Worm (Caenorhabditis elegans) whole organism, mixed stage, embryonic: ENCODE results near the gene srt-11.
A peak's percentile ranks its signal among the peaks of the same experiment; 100 is the strongest.

Experiments used
- bed-3 ChIP-seq: fragments of 200-800 bp; sonication (Bioruptor generic); optimal IDR thresholded peaks from 3 replicates; lab custom pipeline; 2018; ENCODE audit warnings: mild to moderate bottlenecking, missing genetic modification characterization, moderate library complexity, missing compliant biosample characterization
- ceh-39 ChIP-seq: fragments of 150-350 bp; optimal IDR thresholded peaks from 2 replicates; lab custom pipeline; 2014; ENCODE audit warnings: missing biosample characterization, missing genetic modification characterization
- ces-1 ChIP-seq: fragments of 150-350 bp; optimal IDR thresholded peaks from 2 replicates; lab custom pipeline; 2014; ENCODE audit warnings: missing biosample characterization, missing genetic modification reagents, missing genetic modification characterization
- ham-2 ChIP-seq: fragments of 200-800 bp; sonication (Bioruptor generic); optimal IDR thresholded peaks from 2 replicates; lab custom pipeline; 2018; ENCODE audit warnings: mild to moderate bottlenecking, missing genetic modification characterization, missing compliant biosample characterization
- hlh-1 ChIP-seq: fragments of 150-350 bp; optimal IDR thresholded peaks from 2 replicates; lab custom pipeline; 2014; ENCODE audit warnings: missing biosample characterization, missing genetic modification reagents, missing genetic modification characterization
- lin-32 ChIP-seq: fragments of 200-800 bp; sonication (Bioruptor generic); optimal IDR thresholded peaks from 2 replicates; lab custom pipeline; 2018; ENCODE audit warnings: mild to moderate bottlenecking, missing genetic modification characterization, missing compliant biosample characterization
- mep-1 ChIP-seq: fragments of 150-350 bp; optimal IDR thresholded peaks from 2 replicates; lab custom pipeline; 2017; ENCODE audit warnings: missing biosample characterization, missing genetic modification reagents, missing genetic modification characterization, inconsistent platforms
- nhr-237 ChIP-seq: fragments of 150-350 bp; optimal IDR thresholded peaks from 2 replicates; lab custom pipeline; 2014; ENCODE audit warnings: missing biosample characterization, missing genetic modification characterization
- pha-4 ChIP-seq: fragments of 150-350 bp; optimal IDR thresholded peaks from 2 replicates; lab custom pipeline; 2018; ENCODE audit warnings: missing biosample characterization, missing genetic modification reagents, missing genetic modification characterization
- sptf-1 ChIP-seq: sonication (generic microtip); optimal IDR thresholded peaks from 2 replicates; lab custom pipeline; 2017; ENCODE audit warnings: mild to moderate bottlenecking, missing genetic modification characterization, moderate library complexity, missing compliant biosample characterization
- tbx-8 ChIP-seq: fragments of 200-800 bp; sonication (Bioruptor generic); optimal IDR thresholded peaks from 2 replicates; lab custom pipeline; 2018; ENCODE audit warnings: mild to moderate bottlenecking, missing genetic modification characterization, moderate library complexity, missing compliant biosample characterization
- unc-62 ChIP-seq: fragments of 150-350 bp; optimal IDR thresholded peaks from 2 replicates; lab custom pipeline; 2014; ENCODE audit warnings: missing biosample characterization, missing genetic modification reagents, missing genetic modification characterization
- ztf-11 ChIP-seq: fragments of 150-350 bp; optimal IDR thresholded peaks from 2 replicates; lab custom pipeline; 2014; ENCODE audit warnings: missing biosample characterization, missing genetic modification characterization

srt-11 gene

ce11 chrII:14856922-14857321, 51.1 kb downstream of the srt-11 start, which contains the start of gene rbm-28:
Gene rbm-28, plus strand, starts transcription at chrII:14857259.
- TF ChIP-seq ham-2 (GFP tag; lab: Kevin White, UChicago) (no peak), bed-3 (GFP tag; lab: Kevin White, UChicago) (no peak), ceh-39 (tag; lab: Kevin White, UChicago) (no peak), tbx-8 (GFP tag; lab: Kevin White, UChicago) (no peak), hlh-1 (no peak), lin-32 (GFP tag; lab: Kevin White, UChicago) (no peak), ces-1 (GFP tag; lab: Kevin White, UChicago) (peak; percentile 33), unc-62 (GFP tag; lab: Kevin White, UChicago) (no peak), nhr-237 (tag; lab: Kevin White, UChicago) (no peak), ztf-11 (tag; lab: Kevin White, UChicago) (no peak), pha-4 (tag; lab: Kevin White, UChicago) (no peak), mep-1 (tag; lab: Kevin White, UChicago) (peak; percentile 9), sptf-1 (tag; lab: Kevin White, UChicago) (peak; percentile 26)
